Worm (Caenorhabditis elegans) whole organism, L4 larva: ENCODE results near the gene C14B9.3.

Source experiments
- F10B5.3 ChIP-seq: sonication (generic microtip); optimal IDR thresholded peaks from 2 replicates; lab custom pipeline; 2016; ENCODE audit warnings: mild to moderate bottlenecking, missing genetic modification characterization, missing compliant biosample characterization
- F26F4.8 ChIP-seq: fragments of 200-800 bp; sonication (Bioruptor generic); conservative IDR thresholded peaks from 2 replicates; pipeline ENCODE4 v1.3.6; 2022; ENCODE audit warnings: missing genetic modification characterization, missing compliant biosample characterization
- F37D6.2 ChIP-seq: sonication (generic microtip); optimal IDR thresholded peaks from 2 replicates; lab custom pipeline; 2016; ENCODE audit warnings: mild to moderate bottlenecking, missing genetic modification characterization, missing compliant biosample characterization
- F49E8.2 ChIP-seq: sonication (generic microtip); optimal IDR thresholded peaks from 2 replicates; lab custom pipeline; 2016; ENCODE audit warnings: missing compliant biosample characterization, mild to moderate bottlenecking, missing genetic modification characterization, borderline replicate concordance
- Y5F2A.4 ChIP-seq: fragments of 200-800 bp; sonication (Bioruptor generic); optimal IDR thresholded peaks from 2 replicates; lab custom pipeline; 2018; ENCODE audit warnings: mild to moderate bottlenecking, missing genetic modification characterization, missing compliant biosample characterization
- aha-1 ChIP-seq: fragments of 150-350 bp; peaks from one replicate; lab custom pipeline; 2014; ENCODE audit warnings: missing biosample characterization, missing genetic modification characterization
- aly-2 ChIP-seq: sonication (generic microtip); optimal IDR thresholded peaks from 2 replicates; lab custom pipeline; 2018; ENCODE audit warnings: missing biosample characterization, missing genetic modification characterization
- attf-4 ChIP-seq: sonication (generic microtip); optimal IDR thresholded peaks from 3 replicates; lab custom pipeline; 2017; ENCODE audit warnings: missing biosample characterization, missing genetic modification characterization
- ceh-20 ChIP-seq: fragments of 200-800 bp; sonication (Bioruptor generic); IDR thresholded peaks from 2 replicates; pipeline ENCODE4 v1.3.6; 2022; ENCODE audit warnings: missing genetic modification reagents, missing genetic modification characterization, missing compliant biosample characterization
- ceh-82 ChIP-seq: sonication (generic microtip); optimal IDR thresholded peaks from 2 replicates; lab custom pipeline; 2017; ENCODE audit warnings: missing biosample characterization, missing genetic modification characterization
- ctbp-1 ChIP-seq: fragments of 200-800 bp; sonication (Bioruptor generic); IDR thresholded peaks from 2 replicates; pipeline ENCODE4 v1.3.6; 2022; ENCODE audit warnings: missing genetic modification reagents, missing genetic modification characterization, missing compliant biosample characterization
- dmd-9 ChIP-seq: fragments of 200-800 bp; sonication (Bioruptor generic); IDR thresholded peaks from 2 replicates; pipeline ENCODE4 v1.3.6; 2022; ENCODE audit warnings: missing genetic modification reagents, missing genetic modification characterization, missing compliant biosample characterization
- dpl-1 ChIP-seq: fragments of 150-350 bp; optimal IDR thresholded peaks from 2 replicates; lab custom pipeline; 2014; ENCODE audit warnings: missing biosample characterization, missing genetic modification reagents, missing genetic modification characterization
- dve-1 ChIP-seq: sonication (generic microtip); optimal IDR thresholded peaks from 2 replicates; lab custom pipeline; 2017; ENCODE audit warnings: antibody characterized with exemption, mild to moderate bottlenecking, missing genetic modification characterization, missing compliant biosample characterization; ENCODE audit not compliant: insufficient read depth
- hif-1 ChIP-seq, 2 experiments: sonication (generic microtip); optimal IDR thresholded peaks; 2 replicates each; lab custom pipeline; 2016 to 2017; ENCODE audit warnings: missing compliant biosample characterization in 2 of 2, missing genetic modification characterization in 2 of 2, missing genetic modification reagents in 2 of 2, missing genotype in 2 of 2, mild to moderate bottlenecking in 1 of 2
- hlh-11 ChIP-seq: fragments of 200-800 bp; sonication (Bioruptor generic); optimal IDR thresholded peaks from 2 replicates; lab custom pipeline; 2018; ENCODE audit warnings: mild to moderate bottlenecking, missing genetic modification characterization, missing compliant biosample characterization
- hlh-30 ChIP-seq: sonication (generic microtip); optimal IDR thresholded peaks from 2 replicates; lab custom pipeline; 2017; ENCODE audit warnings: antibody characterized with exemption, mild to moderate bottlenecking, missing genetic modification characterization, missing compliant biosample characterization; ENCODE audit not compliant: insufficient read depth
- hmg-1.1 ChIP-seq: fragments of 200-800 bp; sonication (Bioruptor generic); IDR thresholded peaks from 2 replicates; pipeline ENCODE4 v1.3.6; 2022; ENCODE audit warnings: missing genetic modification reagents, missing genetic modification characterization, missing compliant biosample characterization
- jun-1 ChIP-seq: fragments of 150-350 bp; optimal IDR thresholded peaks from 2 replicates; lab custom pipeline; 2014; ENCODE audit warnings: missing biosample characterization, missing genetic modification reagents, missing genetic modification characterization
- lin-15B ChIP-seq: fragments of 150-350 bp; sonication (generic microtip); optimal IDR thresholded peaks from 3 replicates; lab custom pipeline; 2014; ENCODE audit warnings: missing biosample characterization, missing genetic modification characterization
- lin-29 ChIP-seq: fragments of 200-800 bp; sonication (Bioruptor generic); IDR thresholded peaks from 2 replicates; pipeline ENCODE4 v1.3.6; 2022; ENCODE audit warnings: missing genetic modification reagents, missing genetic modification characterization, missing compliant biosample characterization
- lin-38 ChIP-seq: fragments of 200-800 bp; sonication (Bioruptor generic); IDR thresholded peaks from 2 replicates; pipeline ENCODE4 v1.3.6; 2022; ENCODE audit warnings: missing genetic modification reagents, missing genetic modification characterization, missing compliant biosample characterization
- madf-5 ChIP-seq, 2 experiments: fragments of 200-800 bp; sonication (Bioruptor generic); IDR thresholded peaks; 2 replicates each; pipeline ENCODE4 v1.3.6; 2022; ENCODE audit warnings: missing compliant biosample characterization in 2 of 2, missing genetic modification characterization in 2 of 2
- madf-9 ChIP-seq: fragments of 200-800 bp; sonication (Bioruptor generic); conservative IDR thresholded peaks from 2 replicates; pipeline ENCODE4 v1.3.6; 2022; ENCODE audit warnings: missing genetic modification reagents, missing genetic modification characterization, missing compliant biosample characterization
- mes-2 ChIP-seq: sonication (generic microtip); optimal IDR thresholded peaks from 2 replicates; lab custom pipeline; 2016; ENCODE audit warnings: missing genotype, mild to moderate bottlenecking, missing genetic modification characterization, missing compliant biosample characterization; ENCODE audit not compliant: poor library complexity, severe bottlenecking
- mxl-2 ChIP-seq: fragments of 200-800 bp; sonication (Bioruptor generic); conservative IDR thresholded peaks from 2 replicates; pipeline ENCODE4 v1.3.6; 2022; ENCODE audit warnings: missing genetic modification reagents, missing genetic modification characterization, missing compliant biosample characterization
- nhr-102 ChIP-seq: sonication (generic microtip); optimal IDR thresholded peaks from 2 replicates; lab custom pipeline; 2016; ENCODE audit warnings: mild to moderate bottlenecking, missing genetic modification characterization, moderate library complexity, missing compliant biosample characterization
- nhr-111 ChIP-seq: fragments of 200-800 bp; sonication (Bioruptor generic); optimal IDR thresholded peaks from 2 replicates; lab custom pipeline; 2018; ENCODE audit warnings: mild to moderate bottlenecking, missing genetic modification characterization, missing compliant biosample characterization
- nhr-237 ChIP-seq: sonication (generic microtip); optimal IDR thresholded peaks from 2 replicates; lab custom pipeline; 2017; ENCODE audit warnings: missing biosample characterization, missing genetic modification characterization
- nhr-25 ChIP-seq: sonication (generic microtip); optimal IDR thresholded peaks from 2 replicates; lab custom pipeline; 2017; ENCODE audit warnings: missing genetic modification characterization, mild to moderate bottlenecking, missing compliant biosample characterization, antibody characterized with exemption, moderate library complexity, borderline replicate concordance; ENCODE audit not compliant: insufficient read depth
- nhr-41 ChIP-seq: fragments of 200-800 bp; sonication (Bioruptor generic); IDR thresholded peaks from 2 replicates; pipeline ENCODE4 v1.3.6; 2022; ENCODE audit warnings: missing genetic modification reagents, missing genetic modification characterization, missing compliant biosample characterization
- nhr-6 ChIP-seq: fragments of 150-350 bp; optimal IDR thresholded peaks from 2 replicates; lab custom pipeline; 2014; ENCODE audit warnings: missing biosample characterization, missing genetic modification characterization
- pha-4 ChIP-seq, 2 experiments: fragments of 150-350 bp in 1 of 2; fragments of 200-800 bp in 1 of 2; sonication (Bioruptor generic) in 1 of 2; IDR thresholded peaks in 1 of 2; optimal IDR thresholded peaks in 1 of 2; 2 replicates each; pipeline versions ENCODE4 v1.3.6 to Lab custom; 2014 to 2022; ENCODE audit warnings: missing genetic modification characterization in 2 of 2, missing genetic modification reagents in 2 of 2, missing biosample characterization in 1 of 2, missing compliant biosample characterization in 1 of 2
- pqm-1 ChIP-seq: sonication (generic microtip); optimal IDR thresholded peaks from 2 replicates; lab custom pipeline; 2017; ENCODE audit warnings: missing biosample characterization, missing genetic modification characterization
- rbr-2 ChIP-seq: sonication (generic microtip); optimal IDR thresholded peaks from 2 replicates; lab custom pipeline; 2016; ENCODE audit warnings: missing genotype, missing genetic modification characterization, missing compliant biosample characterization
- saeg-2 ChIP-seq: fragments of 200-800 bp; sonication (Bioruptor generic); IDR thresholded peaks from 2 replicates; pipeline ENCODE4 v1.3.6; 2022; ENCODE audit warnings: missing genetic modification reagents, missing genetic modification characterization, missing compliant biosample characterization
- sdz-12 ChIP-seq: fragments of 200-800 bp; sonication (Bioruptor generic); optimal IDR thresholded peaks from 2 replicates; lab custom pipeline; 2018; ENCODE audit warnings: mild to moderate bottlenecking, missing genetic modification characterization, missing compliant biosample characterization
- set-16 ChIP-seq: fragments of 200-800 bp; sonication (Bioruptor generic); IDR thresholded peaks from 2 replicates; pipeline ENCODE4 v1.3.6; 2022; ENCODE audit warnings: missing genetic modification reagents, missing genetic modification characterization, missing compliant biosample characterization
- skn-1 ChIP-seq: fragments of 150-350 bp; optimal IDR thresholded peaks from 2 replicates; lab custom pipeline; 2014; ENCODE audit warnings: missing biosample characterization, missing genetic modification characterization
- spr-1 ChIP-seq: sonication (generic microtip); optimal IDR thresholded peaks from 2 replicates; lab custom pipeline; 2016; ENCODE audit warnings: mild to moderate bottlenecking, missing genetic modification characterization, missing compliant biosample characterization
- spr-3 ChIP-seq: fragments of 200-800 bp; sonication (Bioruptor generic); optimal IDR thresholded peaks from 2 replicates; lab custom pipeline; 2018; ENCODE audit warnings: mild to moderate bottlenecking, missing genetic modification characterization, missing compliant biosample characterization
- tra-1 ChIP-seq: fragments of 200-800 bp; sonication (Bioruptor generic); IDR thresholded peaks from 2 replicates; pipeline ENCODE4 v1.3.6; 2022; ENCODE audit warnings: missing genetic modification reagents, missing genetic modification characterization, missing compliant biosample characterization
- unc-130 ChIP-seq: sonication (generic microtip); optimal IDR thresholded peaks from 2 replicates; lab custom pipeline; 2016; ENCODE audit warnings: missing genetic modification reagents, missing genetic modification characterization, missing compliant biosample characterization
- unc-39 ChIP-seq: sonication (generic microtip); optimal IDR thresholded peaks from 2 replicates; lab custom pipeline; 2017; ENCODE audit warnings: missing biosample characterization, missing genetic modification characterization
- vab-7 ChIP-seq: fragments of 200-800 bp; sonication (Bioruptor generic); IDR thresholded peaks from 2 replicates; pipeline ENCODE4 v1.3.6; 2022; ENCODE audit warnings: missing genetic modification reagents, missing genetic modification characterization, missing compliant biosample characterization
- zfp-2 ChIP-seq: sonication (generic microtip); optimal IDR thresholded peaks from 2 replicates; lab custom pipeline; 2016; ENCODE audit warnings: mild to moderate bottlenecking, missing genetic modification characterization, missing compliant biosample characterization
- zfp-3 ChIP-seq: fragments of 200-800 bp; sonication (Bioruptor generic); conservative IDR thresholded peaks from 2 replicates; pipeline ENCODE4 v1.3.6; 2022; ENCODE audit warnings: missing genetic modification reagents, missing genetic modification characterization, missing compliant biosample characterization

C14B9.3 gene

ce11 chrIII:8106476-8106875, 2.1 kb upstream of the C14B9.3 start (continued):
- TF ChIP-seq spr-1 (tag; lab: Kevin White, UChicago) (no peak), set-16 (GFP tag; lab: Robert Waterston, UW) (peak; percentile 25; the same call in 1 of the 2 replicates), F49E8.2 (tag; lab: Kevin White, UChicago) (no peak), attf-4 (no peak), ceh-82 (tag; lab: Kevin White, UChicago) (no peak), skn-1 (tag; lab: Kevin White, UChicago) (no peak), madf-5 (GFP tag; IDR thresholded peaks at IDR 0.05; lab: Robert Waterston, UW) (no peak), F26F4.8 (GFP tag; lab: Robert Waterston, UW) (no peak), aly-2 (tag; lab: Kevin White, UChicago) (no peak), hlh-11 (tag; lab: Kevin White, UChicago) (peak; percentile 38), vab-7 (GFP tag; lab: Robert Waterston, UW) (no peak), aha-1 (tag; lab: Kevin White, UChicago) (peak; percentile 77), sdz-12 (GFP tag; lab: Kevin White, UChicago) (no peak), lin-38 (GFP tag; lab: Robert Waterston, UW) (peak; percentile 67), ceh-20 (GFP tag; lab: Robert Waterston, UW) (peak; percentile 55; the same call in 1 of the 2 replicates), ctbp-1 (GFP tag; lab: Robert Waterston, UW) (peak; percentile 64), madf-9 (GFP tag; lab: Robert Waterston, UW) (peak; percentile 62), pqm-1 (tag; lab: Kevin White, UChicago) (no peak), rbr-2 (tag; lab: Kevin White, UChicago) (peak; percentile 41), Y5F2A.4 (GFP tag; lab: Kevin White, UChicago) (no peak), zfp-2 (tag; lab: Kevin White, UChicago) (no peak), pha-4 (GFP tag; IDR thresholded peaks at IDR 0.05; lab: Robert Waterston, UW) (peak; percentile 42; the same call in 1 of the 2 replicates), pha-4 (tag; optimal IDR thresholded peaks at IDR 0.05; lab: Kevin White, UChicago) (no peak), nhr-237 (tag; lab: Kevin White, UChicago) (no peak), hmg-1.1 (GFP tag; lab: Robert Waterston, UW) (peak; percentile 78), hif-1 (tag; optimal IDR thresholded peaks at IDR 0.05; lab: Kevin White, UChicago) (peak in 1 of 2 experiments; percentile 9), hlh-30 (peak; percentile 18), jun-1 (no peak), lin-29 (GFP tag; lab: Robert Waterston, UW) (no peak), spr-3 (peak; percentile 18), mes-2 (tag; lab: Kevin White, UChicago) (peak; percentile 82)

- TF ChIP-seq F49E8.2 (tag; lab: Kevin White, UChicago) (peak; percentile 2), ceh-20 (GFP tag; lab: Robert Waterston, UW) (peak; percentile 85), nhr-25 (tag; lab: Kevin White, UChicago) (no peak), nhr-6 (tag; lab: Kevin White, UChicago) (peak; percentile 41), unc-130 (GFP tag; lab: Kevin White, UChicago) (peak; percentile 64), F10B5.3 (no peak), dve-1 (tag; lab: Kevin White, UChicago) (peak; percentile 58), nhr-102 (peak; percentile 51), nhr-41 (GFP tag; lab: Robert Waterston, UW) (peak; percentile 54; the same call in 1 of the 2 replicates), zfp-3 (GFP tag; lab: Robert Waterston, UW) (0 out of 2 replicates have a peak, but pooled peaks have one; percentile 40), tra-1 (GFP tag; lab: Robert Waterston, UW) (peak; percentile 66), set-16 (GFP tag; lab: Robert Waterston, UW) (peak; percentile 46; the same call in 1 of the 2 replicates), lin-29 (GFP tag; lab: Robert Waterston, UW) (no peak), mxl-2 (0 out of 2 replicates have a peak, but pooled peaks have one; percentile 56), nhr-111 (peak; percentile 27), dmd-9 (GFP tag; lab: Robert Waterston, UW) (peak; percentile 82), hif-1 (tag; optimal IDR thresholded peaks at IDR 0.05; lab: Kevin White, UChicago) (peak in 1 of 2 experiments; percentile 31), F37D6.2 (no peak), saeg-2 (no peak), zfp-2 (tag; lab: Kevin White, UChicago) (peak; percentile 53), lin-15B (tag; lab: Kevin White, UChicago) (no peak), dpl-1 (GFP tag; lab: Kevin White, UChicago) (peak; percentile 50), unc-39 (tag; lab: Kevin White, UChicago) (no peak)
Measured at ce11 chrIII:8109459-8110057, 968 bp downstream of the C14B9.3 start.
